Worm (Caenorhabditis elegans) whole organism, L4 larva: ENCODE results near the gene gop-3.
A peak's percentile ranks its signal among the peaks of the same experiment; 100 is the strongest.

Source experiments
- R02D3.7 ChIP-seq: fragments of 150-350 bp; sonication (generic microtip); optimal IDR thresholded peaks from 3 replicates; lab custom pipeline; 2014; ENCODE audit warnings: missing biosample characterization, missing genetic modification characterization
- T20F7.1 ChIP-seq: fragments of 200-800 bp; sonication (Bioruptor generic); optimal IDR thresholded peaks from 2 replicates; lab custom pipeline; 2018; ENCODE audit warnings: mild to moderate bottlenecking, missing genetic modification characterization, missing compliant biosample characterization
- ZK337.2 ChIP-seq: fragments of 200-800 bp; sonication (Bioruptor generic); IDR thresholded peaks from 2 replicates; pipeline ENCODE4 v1.3.6; 2022; ENCODE audit warnings: missing genetic modification reagents, missing genetic modification characterization, missing compliant biosample characterization
- ama-1 ChIP-seq: fragments of 150-350 bp; optimal IDR thresholded peaks from 2 replicates; lab custom pipeline; 2014; ENCODE audit warnings: inconsistent platforms, mixed read lengths
- arid-1 ChIP-seq: fragments of 200-800 bp; sonication (Bioruptor generic); conservative IDR thresholded peaks from 2 replicates; pipeline ENCODE4 v1.3.6; 2022; ENCODE audit warnings: missing genetic modification reagents, missing genetic modification characterization, missing compliant biosample characterization
- ceh-28 ChIP-seq: fragments of 150-350 bp; optimal IDR thresholded peaks from 2 replicates; lab custom pipeline; 2014; ENCODE audit warnings: missing biosample characterization, missing genetic modification reagents, missing genetic modification characterization
- dmd-6 ChIP-seq: fragments of 200-800 bp; sonication (Bioruptor generic); IDR thresholded peaks from 2 replicates; pipeline ENCODE4 v1.3.6; 2022; ENCODE audit warnings: missing genetic modification reagents, missing genetic modification characterization, missing compliant biosample characterization
- dpl-1 ChIP-seq: fragments of 150-350 bp; optimal IDR thresholded peaks from 2 replicates; lab custom pipeline; 2014; ENCODE audit warnings: missing biosample characterization, missing genetic modification reagents, missing genetic modification characterization
- dve-1 ChIP-seq: sonication (generic microtip); optimal IDR thresholded peaks from 2 replicates; lab custom pipeline; 2017; ENCODE audit warnings: antibody characterized with exemption, mild to moderate bottlenecking, missing genetic modification characterization, missing compliant biosample characterization; ENCODE audit not compliant: insufficient read depth
- hif-1 ChIP-seq, 2 experiments: sonication (generic microtip); optimal IDR thresholded peaks; 2 replicates each; lab custom pipeline; 2016 to 2017; ENCODE audit warnings: missing compliant biosample characterization in 2 of 2, missing genetic modification characterization in 2 of 2, missing genetic modification reagents in 2 of 2, missing genotype in 2 of 2, mild to moderate bottlenecking in 1 of 2
- hlh-30 ChIP-seq: sonication (generic microtip); optimal IDR thresholded peaks from 2 replicates; lab custom pipeline; 2017; ENCODE audit warnings: antibody characterized with exemption, mild to moderate bottlenecking, missing genetic modification characterization, missing compliant biosample characterization; ENCODE audit not compliant: insufficient read depth
- jun-1 ChIP-seq: fragments of 150-350 bp; optimal IDR thresholded peaks from 2 replicates; lab custom pipeline; 2014; ENCODE audit warnings: missing biosample characterization, missing genetic modification reagents, missing genetic modification characterization
- lin-1 ChIP-seq: fragments of 200-800 bp; sonication (Bioruptor generic); IDR thresholded peaks from 2 replicates; pipeline ENCODE4 v1.3.6; 2022; ENCODE audit warnings: missing genetic modification reagents, missing genetic modification characterization, missing compliant biosample characterization
- lin-15B ChIP-seq: fragments of 150-350 bp; sonication (generic microtip); optimal IDR thresholded peaks from 3 replicates; lab custom pipeline; 2014; ENCODE audit warnings: missing biosample characterization, missing genetic modification characterization
- lin-39 ChIP-seq: fragments of 150-350 bp; optimal IDR thresholded peaks from 2 replicates; lab custom pipeline; 2014; ENCODE audit warnings: missing biosample characterization, missing genetic modification reagents, missing genetic modification characterization
- lir-3 ChIP-seq: sonication (generic microtip); optimal IDR thresholded peaks from 2 replicates; lab custom pipeline; 2016; ENCODE audit warnings: mild to moderate bottlenecking, missing genetic modification characterization, missing compliant biosample characterization
- lsy-2 ChIP-seq, 2 experiments: fragments of 150-350 bp in 1 of 2; sonication (generic microtip) in 1 of 2; optimal IDR thresholded peaks; 2 replicates each; lab custom pipeline; 2014 to 2017; ENCODE audit warnings: missing biosample characterization in 2 of 2, missing genetic modification characterization in 2 of 2
- mep-1 ChIP-seq: fragments of 150-350 bp; sonication (generic microtip); optimal IDR thresholded peaks from 3 replicates; lab custom pipeline; 2014; ENCODE audit warnings: missing biosample characterization, missing genetic modification characterization
- nhr-11 ChIP-seq: fragments of 150-350 bp; optimal IDR thresholded peaks from 2 replicates; lab custom pipeline; 2014; ENCODE audit warnings: missing biosample characterization, missing genetic modification characterization
- nhr-42 ChIP-seq: fragments of 200-800 bp; sonication (Bioruptor generic); IDR thresholded peaks from 2 replicates; pipeline ENCODE4 v1.3.6; 2022; ENCODE audit warnings: missing genetic modification characterization, missing compliant biosample characterization
- rbr-2 ChIP-seq: sonication (generic microtip); optimal IDR thresholded peaks from 2 replicates; lab custom pipeline; 2016; ENCODE audit warnings: missing genotype, missing genetic modification characterization, missing compliant biosample characterization
- sdz-12 ChIP-seq: fragments of 200-800 bp; sonication (Bioruptor generic); optimal IDR thresholded peaks from 2 replicates; lab custom pipeline; 2018; ENCODE audit warnings: mild to moderate bottlenecking, missing genetic modification characterization, missing compliant biosample characterization
- skn-1 ChIP-seq: fragments of 150-350 bp; optimal IDR thresholded peaks from 2 replicates; lab custom pipeline; 2014; ENCODE audit warnings: missing biosample characterization, missing genetic modification characterization
- unc-39 ChIP-seq: sonication (generic microtip); optimal IDR thresholded peaks from 2 replicates; lab custom pipeline; 2017; ENCODE audit warnings: missing biosample characterization, missing genetic modification characterization
- unc-62 ChIP-seq, 3 experiments: fragments of 150-350 bp in 1 of 3; sonication (generic microtip); optimal IDR thresholded peaks in 2 of 3; peaks in 1 of 3; 1 replicate in 1 of 3; 2 replicates in 2 of 3; lab custom pipeline; 2014 to 2017; ENCODE audit warnings: missing biosample characterization in 3 of 3, missing genetic modification characterization in 3 of 3, missing genetic modification reagents in 3 of 3, missing genotype in 1 of 3
- zfp-2 ChIP-seq: sonication (generic microtip); optimal IDR thresholded peaks from 2 replicates; lab custom pipeline; 2016; ENCODE audit warnings: mild to moderate bottlenecking, missing genetic modification characterization, missing compliant biosample characterization
- zip-2 ChIP-seq: fragments of 150-350 bp; optimal IDR thresholded peaks from 2 replicates; lab custom pipeline; 2014; ENCODE audit warnings: missing biosample characterization, missing genetic modification characterization
- ztf-7 ChIP-seq: fragments of 150-350 bp; optimal IDR thresholded peaks from 2 replicates; lab custom pipeline; 2014; ENCODE audit warnings: missing biosample characterization, missing genetic modification characterization

gop-3 gene

DNA sequence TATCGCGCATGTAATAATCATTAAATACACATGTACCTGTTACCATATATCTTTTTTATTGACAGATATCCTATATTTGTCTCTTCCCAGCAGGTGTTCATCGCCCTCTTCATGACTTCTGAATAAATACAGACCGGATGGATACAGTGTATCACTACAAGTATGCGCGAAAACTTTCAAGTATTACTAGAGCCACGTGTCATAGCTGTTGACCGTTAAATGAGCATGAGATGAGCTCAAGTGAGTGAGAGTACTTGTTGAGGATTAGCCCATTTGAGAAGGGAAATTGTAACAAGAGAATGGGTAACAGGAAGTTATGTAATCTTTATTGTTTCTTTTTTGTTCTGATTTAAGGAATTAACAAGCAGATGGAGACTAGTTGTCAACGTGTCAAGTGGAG lies 15.4 kb upstream of the gop-3 start:
- TF ChIP-seq lin-39 (tag; lab: Kevin White, UChicago) (no peak), rbr-2 (tag; lab: Kevin White, UChicago) (no peak), dve-1 (tag; lab: Kevin White, UChicago) (no peak), zip-2 (no peak), hif-1 (tag; optimal IDR thresholded peaks at IDR 0.05; lab: Kevin White, UChicago) (no peak), zfp-2 (tag; lab: Kevin White, UChicago) (no peak), lir-3 (tag; lab: Kevin White, UChicago) (no peak), lin-15B (tag; lab: Kevin White, UChicago) (no peak), skn-1 (tag; lab: Kevin White, UChicago) (no peak), jun-1 (tag; lab: Kevin White, UChicago) (no peak), lsy-2 (tag; optimal IDR thresholded peaks at IDR 0.05; lab: Kevin White, UChicago) (no peak)

DNA sequence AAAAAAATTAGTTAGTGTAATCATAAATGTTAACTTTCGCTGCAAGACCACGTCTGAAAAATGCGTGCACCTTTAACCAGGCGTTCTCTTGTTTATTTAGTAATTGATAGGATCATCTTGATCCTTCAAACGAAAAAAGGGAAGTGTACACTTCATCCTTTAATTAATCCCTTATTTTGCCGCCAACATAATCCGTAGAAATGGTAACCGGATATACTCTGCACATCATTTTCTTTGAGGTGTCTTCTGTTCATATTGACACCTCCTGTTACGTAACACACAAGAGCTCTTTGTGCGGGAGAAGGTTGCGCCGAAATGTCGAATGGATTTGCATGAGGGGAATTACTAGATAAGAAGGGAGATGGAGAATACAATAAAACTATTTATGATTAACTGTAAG lies 11.8 kb upstream of the gop-3 start:
- no peak for TF ChIP-seq ceh-28
- TF ChIP-seq unc-62 (GFP tag; optimal IDR thresholded peaks at IDR 0.05 in 1 of 2; lab: Kevin White, UChicago): peak in 1 of 2 experiments; percentile 8
- TF ChIP-seq unc-62 (tag; optimal IDR thresholded peaks at IDR 0.05; lab: Kevin White, UChicago): no peak
- no peak for TF ChIP-seq dmd-6
- TF ChIP-seq, all 104 proteins: peak for 1

DNA sequence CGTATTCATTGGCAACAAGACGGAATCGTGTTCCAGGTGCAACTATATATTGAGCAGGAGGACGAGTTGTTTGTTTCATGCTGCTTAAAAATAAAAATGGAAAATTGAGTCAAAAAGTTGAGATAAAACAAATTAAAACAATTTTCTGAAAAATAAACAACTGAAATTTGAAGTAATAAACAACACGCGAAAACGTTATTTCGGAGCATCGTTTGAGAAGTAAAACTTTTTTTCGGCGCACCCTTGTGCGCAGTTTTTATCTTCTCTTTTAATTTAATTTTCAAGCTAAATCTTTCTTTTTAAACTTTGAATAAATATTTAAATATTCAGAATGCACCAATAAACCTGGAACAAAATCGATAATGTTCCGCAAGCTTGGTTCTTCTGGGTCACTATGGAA lies 6.4 kb upstream of the gop-3 start, which contains the start of the genes sumv-1 and gop-1:
Gene sumv-1 (minus strand): TSS at position 80 of the 400 bp plus-strand sequence.
Gene gop-1 (plus strand): TSS at position 331 of the 400 bp plus-strand sequence.
- TF ChIP-seq lin-1 (GFP tag; lab: Robert Waterston, UW) (no peak), T20F7.1 (GFP tag; lab: Kevin White, UChicago) (peak; percentile 88)

DNA sequence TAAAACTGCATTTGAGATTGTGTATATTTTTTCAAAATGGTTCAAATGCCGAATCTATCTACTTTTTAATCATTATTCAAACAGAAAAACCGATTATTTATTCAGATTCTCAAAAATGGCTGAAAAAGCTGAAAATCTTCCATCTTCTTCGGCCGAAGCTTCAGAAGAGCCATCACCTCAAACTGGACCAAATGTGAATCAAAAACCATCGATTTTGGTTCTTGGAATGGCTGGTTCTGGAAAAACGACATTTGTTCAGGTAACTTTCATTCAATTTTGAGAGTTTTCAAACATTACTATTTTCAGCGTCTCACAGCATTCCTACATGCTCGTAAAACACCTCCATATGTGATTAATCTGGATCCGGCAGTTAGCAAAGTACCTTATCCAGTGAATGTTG lies 1.6 kb upstream of the gop-3 start, which contains the start of gene gop-2:
Gene gop-2 (plus strand): TSS at position 106 of the 400 bp plus-strand sequence.
- no peak for TF ChIP-seq sdz-12 (GFP tag; lab: Kevin White, UChicago)
- no peak for TF ChIP-seq nhr-42 (GFP tag; lab: Robert Waterston, UW)
- no peak for TF ChIP-seq R02D3.7 (tag; lab: Kevin White, UChicago)
- TF ChIP-seq unc-39 (tag; lab: Kevin White, UChicago): no peak
- TF ChIP-seq ama-1: peak; percentile 24
- TF ChIP-seq ztf-7 (tag; lab: Kevin White, UChicago): no peak
- no peak for TF ChIP-seq dmd-6
- no peak for TF ChIP-seq arid-1
- TF ChIP-seq unc-62 (GFP tag; optimal IDR thresholded peaks at IDR 0.05 in 1 of 2; lab: Kevin White, UChicago): peak in 1 of 2 experiments; percentile 92
- no peak for TF ChIP-seq unc-62 (tag; optimal IDR thresholded peaks at IDR 0.05; lab: Kevin White, UChicago)
- no peak for TF ChIP-seq dpl-1 (GFP tag; lab: Kevin White, UChicago)

DNA sequence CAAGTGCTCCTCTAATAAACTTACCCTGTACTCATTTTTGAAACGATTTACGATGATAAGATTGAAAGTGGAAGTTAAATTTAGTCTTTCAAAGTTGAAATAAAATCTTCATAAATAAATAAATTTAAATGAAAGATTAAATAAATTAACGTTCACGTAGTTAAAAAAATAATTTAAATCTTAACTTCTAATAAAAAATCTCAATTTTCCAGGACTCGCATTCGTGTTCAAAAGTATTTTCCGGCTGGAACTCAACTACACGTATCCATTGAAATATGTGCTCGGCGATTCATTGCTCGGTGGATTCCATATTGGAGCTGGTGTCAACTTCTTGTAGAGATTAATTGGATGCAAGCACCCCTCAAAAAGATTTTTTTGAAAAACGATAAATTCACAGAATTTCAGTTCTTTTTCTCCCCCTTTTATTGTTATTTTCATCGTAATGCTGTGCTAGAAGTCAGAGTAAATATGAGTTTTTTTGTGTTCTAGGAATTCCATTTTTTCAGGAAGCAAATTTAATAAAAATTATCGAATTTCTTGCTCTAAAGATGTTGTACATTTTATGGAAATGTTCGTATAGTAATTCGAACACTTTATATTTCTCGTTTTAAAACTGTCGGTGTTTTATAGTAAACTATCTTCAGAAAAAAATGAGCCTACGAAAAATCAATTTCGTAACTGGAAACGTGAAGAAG lies 3.0 kb downstream of the gop-3 start, which contains the start of the genes C34E10.9 and hap-1:
Gene C34E10.9 (minus strand): TSS at position 101 of the 695 bp plus-strand sequence.
Gene hap-1 (plus strand): TSS at position 645 of the 695 bp plus-strand sequence.
- TF ChIP-seq nhr-11 (tag; lab: Kevin White, UChicago): no peak

DNA sequence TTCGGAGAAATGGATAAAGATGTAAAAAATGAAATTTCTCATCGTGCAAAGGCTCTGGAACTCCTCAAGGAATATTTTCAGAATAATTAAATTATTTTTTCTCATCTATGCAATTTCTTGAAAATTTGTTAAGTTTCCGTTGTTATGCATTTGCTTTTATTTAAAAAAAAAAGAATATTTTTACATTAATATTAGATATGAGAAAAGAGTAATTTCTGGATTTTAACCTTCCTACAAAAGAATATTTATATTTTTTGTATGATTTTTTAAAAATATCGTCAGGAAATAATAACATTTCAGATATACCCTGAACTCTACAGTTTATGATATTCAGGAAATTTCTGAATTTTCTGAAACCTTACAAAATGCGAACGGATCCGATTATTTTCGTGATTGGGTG lies 4.3 kb downstream of the gop-3 start, which contains the start of gene gro-1:
Gene gro-1 (plus strand): TSS at position 301 of the 400 bp plus-strand sequence.
- TF ChIP-seq mep-1 (tag; lab: Kevin White, UChicago): no peak
- peak in 1 of 2 experiments; percentile 17 for TF ChIP-seq unc-62 (GFP tag; optimal IDR thresholded peaks at IDR 0.05 in 1 of 2; lab: Kevin White, UChicago)
- no peak for TF ChIP-seq unc-62 (tag; optimal IDR thresholded peaks at IDR 0.05; lab: Kevin White, UChicago)
- no peak for TF ChIP-seq hlh-30
- no peak for TF ChIP-seq ZK337.2 (GFP tag; lab: Robert Waterston, UW)
